Worm (Caenorhabditis elegans): Measurements from ENCODE around the gene lsm-3.

The lsm-3 gene

DNA sequence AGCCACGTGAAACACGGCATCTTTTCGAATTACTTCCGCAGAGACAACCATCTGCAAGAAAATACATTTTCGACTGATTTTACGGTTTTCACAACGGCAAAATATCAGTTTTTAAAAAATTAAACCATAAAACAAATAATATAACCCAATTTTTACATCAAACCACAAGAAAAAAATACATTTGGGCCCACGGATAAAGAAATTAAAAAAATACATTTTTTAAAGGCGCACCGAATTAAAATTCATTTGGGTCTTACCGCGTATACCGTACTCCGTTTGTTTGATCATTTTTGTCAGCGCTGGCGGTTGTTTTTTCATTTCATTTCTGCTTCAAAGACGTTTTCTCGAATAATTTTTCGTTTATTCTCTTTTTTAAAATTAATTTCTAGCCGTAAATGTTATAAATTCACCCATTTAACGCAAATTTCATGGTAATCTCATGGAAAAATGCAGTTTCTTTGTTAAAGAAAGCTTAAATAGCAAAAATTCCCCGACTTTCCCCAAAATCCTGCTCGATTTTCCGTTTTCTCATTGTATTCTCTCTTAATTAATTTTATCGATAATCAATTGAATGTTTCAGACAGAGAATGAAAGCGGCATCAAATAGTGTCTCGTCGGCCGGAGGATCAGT, 33.7 kb upstream of the lsm-3 start, which contains the start of the genes rec-8 and mex-5 (continued):
- TF ChIP-seq egl-44 (GFP tag; IDR thresholded peaks at IDR 0.05) = no peak
- no peak for TF ChIP-seq gei-17 (GFP tag; optimal IDR thresholded peaks at IDR 0.05)
- no peak for TF ChIP-seq ztf-22 (GFP tag; optimal IDR thresholded peaks at IDR 0.05)
- TF ChIP-seq let-526 (GFP tag; IDR thresholded peaks at IDR 0.05) = no peak
- TF ChIP-seq ztf-18 (tag; optimal IDR thresholded peaks at IDR 0.05) = no peak
- TF ChIP-seq pha-4 (tag; optimal IDR thresholded peaks at IDR 0.05) = no peak
- TF ChIP-seq lin-40 (tag; optimal IDR thresholded peaks at IDR 0.05) = no peak
- TF ChIP-seq ceh-58 (GFP tag; IDR thresholded peaks at IDR 0.05) = no peak
- TF ChIP-seq F49E8.2 (tag; optimal IDR thresholded peaks at IDR 0.05; ENCODE audit: insufficient read depth) = peak; percentile 95
- TF ChIP-seq lin-26 (GFP tag; IDR thresholded peaks at IDR 0.05) = no peak
- TF ChIP-seq cebp-1 (GFP tag; IDR thresholded peaks at IDR 0.05) = no peak
- TF ChIP-seq cebp-1 (tag; optimal IDR thresholded peaks at IDR 0.05) = no peak
- TF ChIP-seq ceh-40 (GFP tag; IDR thresholded peaks at IDR 0.05) = no peak
- no peak for TF ChIP-seq attf-5 (GFP tag; optimal IDR thresholded peaks at IDR 0.05)
- no peak for TF ChIP-seq hrde-1 (tag; optimal IDR thresholded peaks at IDR 0.05; ENCODE audit: borderline replicate concordance)
- peak; percentile 57; the same call in 1 of the 2 replicates for TF ChIP-seq dox-1 (GFP tag; IDR thresholded peaks at IDR 0.05)
- peak; percentile 94 for TF ChIP-seq ceh-91 (GFP tag; IDR thresholded peaks at IDR 0.05)
- no peak for TF ChIP-seq nhr-27 (tag; optimal IDR thresholded peaks at IDR 0.05)
- peak; percentile 84 for TF ChIP-seq B0019.2 (GFP tag; conservative IDR thresholded peaks at IDR 0.05)
- TF ChIP-seq B0261.1 (tag; optimal IDR thresholded peaks at IDR 0.05) = no peak
- no peak for TF ChIP-seq T07F8.4 (tag; optimal IDR thresholded peaks at IDR 0.05)
- peak; percentile 64; the same call in 1 of the 2 replicates for TF ChIP-seq ekl-4 (GFP tag; IDR thresholded peaks at IDR 0.05)
- no peak for TF ChIP-seq rpc-1 (optimal IDR thresholded peaks at IDR 0.05)
- peak; percentile 12 for TF ChIP-seq rpc-1 (tag; optimal IDR thresholded peaks at IDR 0.05)
- no peak for TF ChIP-seq ceh-79 (tag; optimal IDR thresholded peaks at IDR 0.05)
- no peak for TF ChIP-seq F52B5.7 (tag; optimal IDR thresholded peaks at IDR 0.05)
- peak; percentile 97 for TF ChIP-seq lsl-1 (GFP tag; optimal IDR thresholded peaks at IDR 0.05)
- no peak for TF ChIP-seq F39B2.1 (GFP tag; IDR thresholded peaks at IDR 0.05)
- TF ChIP-seq nfya-1 (tag; optimal IDR thresholded peaks at IDR 0.05; ENCODE audit: borderline replicate concordance, insufficient read depth) = no peak
- TF ChIP-seq ztf-3 (GFP tag; optimal IDR thresholded peaks at IDR 0.05) = no peak
- TF ChIP-seq F37B4.10 (GFP tag; IDR thresholded peaks at IDR 0.05) = no peak
- TF ChIP-seq snpc-3.4 (tag; optimal IDR thresholded peaks at IDR 0.05) = peak; percentile 97
- TF ChIP-seq sptf-2 (GFP tag; optimal IDR thresholded peaks at IDR 0.05) = no peak
- TF ChIP-seq madf-6 (GFP tag; IDR thresholded peaks at IDR 0.05) = peak; percentile 98
- TF ChIP-seq ccch-3 (GFP tag; optimal IDR thresholded peaks at IDR 0.05) = no peak
- TF ChIP-seq pbrm-1 (GFP tag; IDR thresholded peaks at IDR 0.05) = no peak; the same call in 1 of the 2 replicates
- no peak for TF ChIP-seq atf-7 (tag; optimal IDR thresholded peaks at IDR 0.05)
- no peak for TF ChIP-seq nfyb-1 (GFP tag; IDR thresholded peaks at IDR 0.05)
- TF ChIP-seq ztf-6 (GFP tag; IDR thresholded peaks at IDR 0.05) = no peak
- no peak for TF ChIP-seq Y79H2A.3 (GFP tag; conservative IDR thresholded peaks at IDR 0.05)
- TF ChIP-seq repo-1 (tag; optimal IDR thresholded peaks at IDR 0.05) = no peak
- peak; percentile 98 for TF ChIP-seq F33H1.4 (GFP tag; IDR thresholded peaks at IDR 0.05)
- TF ChIP-seq hlh-12 (tag; optimal IDR thresholded peaks at IDR 0.05) = no peak
- no peak for TF ChIP-seq ceh-27 (GFP tag; optimal IDR thresholded peaks at IDR 0.05)
- TF ChIP-seq tlf-1 (GFP tag; optimal IDR thresholded peaks at IDR 0.05) = peak; percentile 85
- TF ChIP-seq snpc-4 (GFP tag; optimal IDR thresholded peaks at IDR 0.05) = peak; percentile 28
- peak in 2 of 4 experiments; percentile 43 to 78 for TF ChIP-seq snpc-4 (tag; optimal IDR thresholded peaks at IDR 0.05)
- peak; percentile 93 for TF ChIP-seq xnd-1 (tag; optimal IDR thresholded peaks at IDR 0.05)
- no peak for TF ChIP-seq aptf-2 (GFP tag; conservative IDR thresholded peaks at IDR 0.05)
